Fruit fly (Drosophila melanogaster) whole organism, wandering third instar larva: ENCODE measurements around the gene FER.

Source experiments
- Abd-B ChIP-seq: fragments of >200 bp; optimal IDR thresholded peaks from 2 replicates; lab custom pipeline; 2017; ENCODE audit warnings: missing biosample characterization, missing genetic modification characterization
- CG32264 ChIP-seq: fragments of 200-800 bp; sonication (Bioruptor generic); optimal IDR thresholded peaks from 2 replicates; lab custom pipeline; 2016; ENCODE audit warnings: missing biosample characterization, missing genetic modification characterization
- CG9705 ChIP-seq: fragments of 200-800 bp; sonication (Bioruptor generic); optimal IDR thresholded peaks from 2 replicates; lab custom pipeline; 2018; ENCODE audit warnings: missing biosample characterization, mild to moderate bottlenecking, missing genetic modification characterization
- Dfd ChIP-seq: fragments of >200 bp; optimal IDR thresholded peaks from 2 replicates; lab custom pipeline; 2017; ENCODE audit warnings: missing biosample characterization, missing genetic modification characterization
- Dif ChIP-seq: fragments of 200-275, 200-300 bp; sonication (Bioruptor generic); optimal IDR thresholded peaks from 2 replicates; lab custom pipeline; 2018; ENCODE audit warnings: missing biosample characterization, missing genetic modification characterization; ENCODE audit not compliant: partially characterized antibody
- GATAd ChIP-seq: sonication (Bioruptor generic); optimal IDR thresholded peaks from 2 replicates; lab custom pipeline; 2016; ENCODE audit warnings: missing biosample characterization, missing genetic modification characterization
- HLH106 ChIP-seq: fragments of 200-800 bp; optimal IDR thresholded peaks from 3 replicates; lab custom pipeline; 2019; ENCODE audit warnings: missing biosample characterization, mild to moderate bottlenecking, missing genetic modification characterization, moderate library complexity
- Hnf4 ChIP-seq: fragments of 200-800 bp; sonication (Bioruptor generic); optimal IDR thresholded peaks from 2 replicates; lab custom pipeline; 2016; ENCODE audit warnings: missing biosample characterization, mild to moderate bottlenecking, missing genetic modification characterization
- Hr78 ChIP-seq: fragments of >200 bp; optimal IDR thresholded peaks from 2 replicates; lab custom pipeline; 2017; ENCODE audit warnings: missing biosample characterization, missing genetic modification characterization
- Jra ChIP-seq: sonication (Bioruptor generic); optimal IDR thresholded peaks from 2 replicates; lab custom pipeline; 2016; ENCODE audit warnings: missing biosample characterization, missing genetic modification characterization
- Mio ChIP-seq: sonication (Bioruptor generic); optimal IDR thresholded peaks from 2 replicates; lab custom pipeline; 2016; ENCODE audit warnings: missing biosample characterization, missing genetic modification characterization
- N ChIP-seq: fragments of >200 bp; optimal IDR thresholded peaks from 2 replicates; lab custom pipeline; 2018; ENCODE audit warnings: missing biosample characterization, missing external identifiers, missing genetic modification characterization
- OdsH ChIP-seq: fragments of 200-800 bp; sonication (Bioruptor generic); optimal IDR thresholded peaks from 2 replicates; lab custom pipeline; 2016; ENCODE audit warnings: missing biosample characterization, mild to moderate bottlenecking, missing genetic modification characterization
- Rel ChIP-seq, 2 experiments: fragments of 200-800 bp; sonication (Bioruptor generic) in 1 of 2; optimal IDR thresholded peaks; 2 replicates in 1 of 2; 3 replicates in 1 of 2; lab custom pipeline; 2016 to 2019; ENCODE audit warnings: mild to moderate bottlenecking in 2 of 2, missing biosample characterization in 2 of 2, missing genetic modification characterization in 2 of 2, moderate library complexity in 1 of 2
- Sp1 ChIP-seq: fragments of 200-800 bp; sonication (Bioruptor generic); optimal IDR thresholded peaks from 3 replicates; lab custom pipeline; 2019; ENCODE audit warnings: missing biosample characterization, mild to moderate bottlenecking, missing genetic modification characterization, moderate library complexity
- Vsx2 ChIP-seq: fragments of 200-300, 225-300 bp; sonication (Bioruptor generic); optimal IDR thresholded peaks from 2 replicates; lab custom pipeline; 2018; ENCODE audit warnings: missing biosample characterization, missing genetic modification characterization; ENCODE audit not compliant: partially characterized antibody
- br ChIP-seq: fragments of 200-800 bp; sonication (Bioruptor generic); optimal IDR thresholded peaks from 2 replicates; lab custom pipeline; 2016; ENCODE audit warnings: missing biosample characterization, missing genetic modification characterization
- brk ChIP-seq: fragments of 200-800 bp; sonication (Bioruptor generic); optimal IDR thresholded peaks from 2 replicates; lab custom pipeline; 2016; ENCODE audit warnings: missing biosample characterization, mild to moderate bottlenecking, missing genetic modification characterization
- dl ChIP-seq, 2 experiments: fragments of 175-275, 200-275 bp in 1 of 2; fragments of 200-275 bp in 1 of 2; sonication (Bioruptor generic); optimal IDR thresholded peaks; lab custom pipeline; 2018; ENCODE audit warnings: mild to moderate bottlenecking in 2 of 2, missing biosample characterization in 2 of 2, missing genetic modification characterization in 2 of 2, moderate library complexity in 2 of 2; ENCODE audit not compliant: partially characterized antibody in 2 of 2, insufficient read depth in 1 of 2
- dmrt93B ChIP-seq: fragments of 200-800 bp; sonication (Bioruptor generic); optimal IDR thresholded peaks from 2 replicates; lab custom pipeline; 2018; ENCODE audit warnings: missing biosample characterization, mild to moderate bottlenecking, missing genetic modification characterization
- dsf ChIP-seq: sonication (Bioruptor generic); optimal IDR thresholded peaks from 2 replicates; lab custom pipeline; 2016; ENCODE audit warnings: missing biosample characterization, missing genetic modification characterization, borderline replicate concordance
- ey ChIP-seq: fragments of 200-800 bp; sonication (Bioruptor generic); optimal IDR thresholded peaks from 2 replicates; lab custom pipeline; 2016; ENCODE audit warnings: missing biosample characterization, missing genetic modification characterization
- foxo ChIP-seq, 2 experiments: fragments of 200-800 bp; sonication (Bioruptor generic); optimal IDR thresholded peaks; 2 replicates in 1 of 2; 3 replicates in 1 of 2; lab custom pipeline; 2016 to 2017; ENCODE audit warnings: missing biosample characterization in 2 of 2, missing genetic modification characterization in 2 of 2
- fru ChIP-seq: fragments of 200-800 bp; sonication (Bioruptor generic); optimal IDR thresholded peaks from 3 replicates; lab custom pipeline; 2016; ENCODE audit warnings: missing biosample characterization, mild to moderate bottlenecking, missing genetic modification characterization
- h ChIP-seq: fragments of 200-800 bp; sonication (Bioruptor generic); optimal IDR thresholded peaks from 3 replicates; lab custom pipeline; 2016; ENCODE audit warnings: missing biosample characterization, mild to moderate bottlenecking, missing genetic modification characterization
- psq ChIP-seq: fragments of 200-800 bp; sonication (Bioruptor generic); optimal IDR thresholded peaks from 3 replicates; lab custom pipeline; 2017; ENCODE audit warnings: missing biosample characterization, mild to moderate bottlenecking, missing genetic modification characterization, moderate library complexity
- rgr ChIP-seq: fragments of 200-800 bp; sonication (Bioruptor generic); optimal IDR thresholded peaks from 3 replicates; lab custom pipeline; 2016; ENCODE audit warnings: missing biosample characterization, mild to moderate bottlenecking, missing genetic modification characterization
- sage ChIP-seq: fragments of 200-800 bp; sonication (Bioruptor generic); optimal IDR thresholded peaks from 2 replicates; lab custom pipeline; 2016; ENCODE audit warnings: missing biosample characterization, mild to moderate bottlenecking, missing genetic modification characterization
- sv ChIP-seq: fragments of 200-800 bp; sonication (Bioruptor generic); optimal IDR thresholded peaks from 3 replicates; lab custom pipeline; 2016; ENCODE audit warnings: missing biosample characterization, missing genetic modification characterization
- tai ChIP-seq: sonication (Bioruptor generic); optimal IDR thresholded peaks from 2 replicates; lab custom pipeline; 2016; ENCODE audit warnings: missing biosample characterization, missing genetic modification characterization
- usp ChIP-seq: fragments of >200 bp; optimal IDR thresholded peaks from 2 replicates; lab custom pipeline; 2017; ENCODE audit warnings: missing biosample characterization, missing genetic modification characterization
- woc ChIP-seq: sonication (Bioruptor generic); optimal IDR thresholded peaks from 2 replicates; lab custom pipeline; 2016; ENCODE audit warnings: missing biosample characterization, mild to moderate bottlenecking, missing genetic modification characterization

The FER gene

dm6 chr3R:9365121-9365520 lies 29.2 kb downstream of the FER start, which contains the start of gene Srr:
Srr (plus strand) TSS chr3R:9365398.
- no peak for TF ChIP-seq GATAd
- no peak for TF ChIP-seq foxo (GFP tag; optimal IDR thresholded peaks at IDR 0.05; lab: Kevin White, UChicago)
- TF ChIP-seq Vsx2 = no peak
- TF ChIP-seq sage (GFP tag; lab: Kevin White, UChicago) = no peak
- no peak for TF ChIP-seq Dif (GFP tag; lab: Kevin White, UChicago)
- no peak for TF ChIP-seq woc
- no peak for TF ChIP-seq Abd-B (GFP tag; lab: Kevin White, UChicago)
- TF ChIP-seq CG9705 (GFP tag; lab: Kevin White, UChicago) = no peak
- TF ChIP-seq usp = no peak
- TF ChIP-seq, all 38 proteins: peak for 0

DNA sequence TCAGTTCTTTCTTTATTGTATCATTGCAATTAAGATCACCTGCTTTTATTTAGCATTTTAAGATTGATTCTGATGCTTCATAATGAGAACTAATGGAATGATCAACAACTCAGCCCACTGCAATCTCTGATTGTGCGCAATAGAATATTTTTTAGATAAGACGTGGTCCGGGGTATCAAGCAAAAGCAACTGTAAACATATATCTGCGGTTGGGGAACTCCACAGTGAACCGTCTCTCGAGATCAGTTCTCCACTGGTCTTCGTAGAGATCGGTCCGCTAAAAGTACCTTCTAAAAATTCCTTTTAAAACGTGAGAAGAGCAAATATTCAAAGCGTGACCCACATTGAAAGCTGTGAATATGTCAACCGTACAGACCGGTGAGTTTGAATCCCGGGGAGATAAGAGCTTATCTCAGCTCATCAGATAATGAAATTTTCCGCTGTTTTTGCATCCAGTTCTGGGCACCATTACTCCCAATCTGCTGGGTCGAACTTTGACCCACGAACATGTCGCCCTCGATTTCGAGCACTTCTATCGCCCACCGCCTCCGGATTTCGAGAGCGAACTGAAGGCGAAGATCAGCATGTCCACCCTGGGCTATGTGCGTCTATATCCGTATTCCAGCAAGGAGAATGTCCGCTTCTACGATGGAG lies 31.2 kb downstream of the FER start, which contains the start of gene CG18473:
Gene CG18473, plus strand, starts transcription at position 240 of the 654 bp plus-strand sequence.
- TF ChIP-seq Hr78 (GFP tag; lab: Kevin White, UChicago) (no peak), Rel (GFP tag; optimal IDR thresholded peaks at IDR 0.05; lab: Kevin White, UChicago) (no peak), Rel (tag; optimal IDR thresholded peaks at IDR 0.05; lab: Kevin White, UChicago) (peak; percentile 87), foxo (GFP tag; optimal IDR thresholded peaks at IDR 0.05; lab: Kevin White, UChicago) (no peak), Abd-B (GFP tag; lab: Kevin White, UChicago) (no peak), usp (no peak)

DNA sequence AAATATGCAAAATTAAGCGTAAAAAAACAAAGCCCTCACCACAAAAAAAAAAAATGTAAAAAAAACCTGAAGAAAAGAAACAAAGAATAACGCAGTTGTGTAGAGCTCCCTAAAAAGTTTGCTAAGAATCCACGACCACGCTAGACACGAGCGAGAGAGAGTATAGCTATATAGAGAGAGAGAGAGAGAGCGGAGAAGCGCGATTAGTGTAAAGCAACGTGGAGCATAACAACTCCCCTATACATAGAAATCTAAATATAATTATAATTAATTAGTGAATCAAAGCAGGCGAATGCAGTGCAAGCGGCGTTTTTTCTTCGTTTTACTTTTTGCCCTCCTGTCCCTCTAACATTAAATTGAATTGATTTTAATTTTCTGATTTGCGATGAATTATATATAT lies 35.0 kb downstream of the FER start:
- TF ChIP-seq Dif (GFP tag; lab: Kevin White, UChicago) = peak; percentile 5
- no peak for TF ChIP-seq fru (GFP tag; lab: Kevin White, UChicago)
- TF ChIP-seq N (GFP tag; lab: Kevin White, UChicago) = no peak
- TF ChIP-seq brk (GFP tag; lab: Kevin White, UChicago) = no peak

- TF ChIP-seq dmrt93B (GFP tag; lab: Kevin White, UChicago) = no peak
- TF ChIP-seq h (GFP tag; lab: Kevin White, UChicago) = no peak
- no peak for TF ChIP-seq Mio
- TF ChIP-seq OdsH = no peak
- no peak for TF ChIP-seq rgr (GFP tag; lab: Kevin White, UChicago)
- no peak for TF ChIP-seq CG32264 (GFP tag; lab: Kevin White, UChicago)
- TF ChIP-seq tai (GFP tag; lab: Kevin White, UChicago) = no peak
- TF ChIP-seq GATAd = no peak
- TF ChIP-seq Dfd (GFP tag; lab: Kevin White, UChicago) = no peak
- no peak for TF ChIP-seq ey
- no peak for TF ChIP-seq psq (GFP tag; lab: Kevin White, UChicago)
- TF ChIP-seq Jra (GFP tag; lab: Kevin White, UChicago) = no peak
These were observed 39.2 kb downstream of the FER start, which contains the start of gene CG43675 for dm6 chr3R:9355195-9355594. CG43675 (plus strand) TSS chr3R:9355495.

dm6 chr3R:9353276-9353652 lies 41.1 kb downstream of the FER start:
- peak; percentile 30 for TF ChIP-seq br (GFP tag; lab: Kevin White, UChicago)
- TF ChIP-seq rgr (GFP tag; lab: Kevin White, UChicago) = peak; percentile 74
- TF ChIP-seq fru (GFP tag; lab: Kevin White, UChicago) = peak; percentile 74
- TF ChIP-seq OdsH = peak; percentile 77
- peak; percentile 65 for TF ChIP-seq brk (GFP tag; lab: Kevin White, UChicago)
- TF ChIP-seq woc = no peak
- TF ChIP-seq psq (GFP tag; lab: Kevin White, UChicago) = peak; percentile 79
- no peak for TF ChIP-seq Dfd (GFP tag; lab: Kevin White, UChicago)
- peak; percentile 47 for TF ChIP-seq sv (GFP tag; lab: Kevin White, UChicago)
- TF ChIP-seq foxo (GFP tag; optimal IDR thresholded peaks at IDR 0.05; lab: Kevin White, UChicago) = peak in 1 of 2 experiments; percentile 78
- TF ChIP-seq GATAd = no peak
- TF ChIP-seq dsf (GFP tag; lab: Kevin White, UChicago) = peak; percentile 45
- TF ChIP-seq sage (GFP tag; lab: Kevin White, UChicago) = peak; percentile 87
- peak; percentile 83 for TF ChIP-seq Sp1 (GFP tag; lab: Kevin White, UChicago)
- peak; percentile 54 for TF ChIP-seq ey
- peak; percentile 81 for TF ChIP-seq h (GFP tag; lab: Kevin White, UChicago)
- peak; percentile 76 for TF ChIP-seq HLH106
- peak; percentile 32 for TF ChIP-seq Hnf4 (GFP tag; lab: Kevin White, UChicago)
- TF ChIP-seq dmrt93B (GFP tag; lab: Kevin White, UChicago) = peak; percentile 50
- no peak for TF ChIP-seq dl (GFP tag; optimal IDR thresholded peaks at IDR 0.05; lab: Kevin White, UChicago; ENCODE audit: insufficient read depth in 1 of 2, partially characterized antibody in 2 of 2)
